Worm (Caenorhabditis elegans): Measurements from ENCODE around the gene ppk-3.

ppk-3 gene

DNA sequence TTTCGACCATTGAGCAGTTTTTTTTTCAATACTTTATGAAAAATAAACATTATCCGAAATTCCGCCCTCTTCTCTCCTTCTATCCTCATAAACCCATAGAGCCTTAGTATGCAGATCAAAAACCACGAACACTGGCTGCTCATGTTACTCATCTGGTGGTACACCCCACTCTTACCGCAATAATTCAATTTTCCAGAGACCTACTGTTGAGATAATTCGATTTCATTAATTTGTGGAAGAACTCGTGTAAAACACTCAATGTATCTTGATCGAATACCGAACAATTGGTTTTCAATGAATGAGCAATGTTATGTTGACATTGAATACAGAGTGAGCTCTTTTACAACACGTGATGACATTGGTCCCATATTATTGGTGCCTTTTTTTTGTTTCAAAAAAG, 46.0 kb upstream of the ppk-3 start:
- TF ChIP-seq unc-62 (GFP tag; optimal IDR thresholded peaks at IDR 0.05), result no peak
- TF ChIP-seq egl-27 (tag; optimal IDR thresholded peaks at IDR 0.05), result no peak
- TF ChIP-seq unc-39 (tag; optimal IDR thresholded peaks at IDR 0.05), result no peak
- no peak for TF ChIP-seq sem-4 (tag; optimal IDR thresholded peaks at IDR 0.05)
- no peak for TF ChIP-seq ztf-1 (GFP tag; conservative IDR thresholded peaks at IDR 0.05)
- TF ChIP-seq elt-1 (tag; optimal IDR thresholded peaks at IDR 0.05), result no peak
- TF ChIP-seq aly-2 (tag; optimal IDR thresholded peaks at IDR 0.05), result no peak
- no peak for TF ChIP-seq zag-1 (tag; optimal IDR thresholded peaks at IDR 0.05)
- no peak for TF ChIP-seq lsy-2 (tag; optimal IDR thresholded peaks at IDR 0.05)
- TF ChIP-seq elt-3 (tag; optimal IDR thresholded peaks at IDR 0.05), result no peak
- no peak for TF ChIP-seq nhr-21 (tag; optimal IDR thresholded peaks at IDR 0.05)
- TF ChIP-seq sma-9 (GFP tag; optimal IDR thresholded peaks at IDR 0.05), result no peak
- no peak for TF ChIP-seq sma-9 (tag; optimal IDR thresholded peaks at IDR 0.05)

DNA sequence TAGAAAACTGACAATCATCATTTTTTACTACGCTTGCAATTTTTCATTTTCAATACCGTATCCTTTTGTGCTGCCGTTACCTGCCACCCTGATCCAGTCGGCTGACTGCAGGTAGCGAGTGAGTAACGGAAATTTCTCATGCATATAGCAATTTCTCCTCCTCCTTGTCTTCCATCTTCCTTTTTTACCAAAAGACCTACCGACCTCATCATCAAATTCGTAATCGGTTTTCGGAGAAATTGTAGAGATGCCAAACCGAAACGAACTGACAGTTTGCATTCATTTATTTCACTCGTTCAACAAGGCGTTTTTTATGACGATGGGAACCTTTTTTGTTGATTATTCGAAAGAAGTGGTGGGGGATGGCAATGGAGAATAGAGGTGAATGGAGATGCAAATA, 40.8 kb upstream of the ppk-3 start:
- TF ChIP-seq nhr-77 (tag; optimal IDR thresholded peaks at IDR 0.05) (no peak), ztf-4 (tag; optimal IDR thresholded peaks at IDR 0.05) (no peak), fos-1 (tag; optimal IDR thresholded peaks at IDR 0.05) (no peak), Y55F3AM.14 (GFP tag; optimal IDR thresholded peaks at IDR 0.05) (no peak)

DNA sequence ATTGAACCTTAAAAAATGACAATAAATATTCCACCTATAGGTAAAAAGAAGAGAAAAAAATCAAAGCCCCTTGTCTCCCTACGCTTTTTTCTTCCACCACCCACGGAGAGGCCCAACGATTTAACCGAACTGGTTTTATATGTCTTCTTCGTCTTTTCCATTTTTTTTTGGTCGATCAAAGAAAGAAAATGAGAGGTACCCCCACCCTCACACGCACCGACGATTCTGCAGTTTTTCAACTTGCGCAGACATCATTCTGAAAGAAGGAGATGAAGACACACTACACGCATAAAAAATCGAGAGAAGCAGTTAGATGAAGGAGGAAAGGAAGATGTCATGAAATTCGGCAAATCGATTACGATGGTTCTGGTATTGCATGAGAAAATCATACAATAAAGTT, 38.9 kb upstream of the ppk-3 start:
- no peak for TF ChIP-seq nhr-21 (tag; optimal IDR thresholded peaks at IDR 0.05)
- TF ChIP-seq nhr-25 (tag; optimal IDR thresholded peaks at IDR 0.05), result peak; percentile 94
- no peak for TF ChIP-seq ztf-11 (tag; optimal IDR thresholded peaks at IDR 0.05)
- no peak for TF ChIP-seq mdl-1 (tag; optimal IDR thresholded peaks at IDR 0.05)
- TF ChIP-seq nhr-77 (tag; optimal IDR thresholded peaks at IDR 0.05), result no peak
- no peak for TF ChIP-seq fos-1 (tag; optimal IDR thresholded peaks at IDR 0.05)
- TF ChIP-seq nhr-6 (tag; optimal IDR thresholded peaks at IDR 0.05), result peak; percentile 10
- no peak for TF ChIP-seq snpc-4 (tag; optimal IDR thresholded peaks at IDR 0.05)
- no peak for TF ChIP-seq nhr-23 (tag; optimal IDR thresholded peaks at IDR 0.05)
- TF ChIP-seq blmp-1 (tag; optimal IDR thresholded peaks at IDR 0.05; ENCODE audit: insufficient read depth), result peak; percentile 10

DNA sequence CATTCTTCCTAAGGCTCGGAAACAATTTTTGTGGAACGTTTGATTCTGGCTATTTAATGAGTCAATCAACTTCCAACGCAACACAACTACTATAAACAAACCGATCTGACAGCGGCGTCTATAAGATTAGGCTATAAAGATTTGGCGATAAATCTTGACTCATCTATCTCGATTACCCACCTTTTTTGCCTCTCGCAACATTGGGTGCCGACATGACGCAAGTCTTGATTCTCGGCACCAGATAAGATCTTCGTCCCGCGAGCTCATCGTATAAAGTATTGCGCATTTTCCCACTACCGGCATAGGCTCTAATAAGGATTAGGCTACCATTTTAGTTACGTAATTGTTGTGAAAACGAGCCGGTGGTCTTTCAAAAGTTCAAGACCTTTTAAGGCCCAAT, 36.5 kb upstream of the ppk-3 start:
- TF ChIP-seq sma-3 (GFP tag; optimal IDR thresholded peaks at IDR 0.05) (no peak), C34F6.9 (tag; optimal IDR thresholded peaks at IDR 0.05) (no peak), nhr-23 (tag; optimal IDR thresholded peaks at IDR 0.05) (no peak), lin-39 (tag; optimal IDR thresholded peaks at IDR 0.05) (no peak), Y55F3AM.14 (GFP tag; optimal IDR thresholded peaks at IDR 0.05) (no peak), elt-1 (tag; optimal IDR thresholded peaks at IDR 0.05) (peak; percentile 74), crh-2 (tag; optimal IDR thresholded peaks at IDR 0.05) (no peak), fos-1 (tag; optimal IDR thresholded peaks at IDR 0.05) (no peak), sma-9 (GFP tag; optimal IDR thresholded peaks at IDR 0.05) (peak; percentile 15), sma-9 (tag; optimal IDR thresholded peaks at IDR 0.05) (no peak), elt-3 (tag; optimal IDR thresholded peaks at IDR 0.05) (no peak), ceh-16 (tag; optimal IDR thresholded peaks at IDR 0.05) (peak; percentile 86), nhr-25 (tag; optimal IDR thresholded peaks at IDR 0.05) (peak; percentile 26)

DNA sequence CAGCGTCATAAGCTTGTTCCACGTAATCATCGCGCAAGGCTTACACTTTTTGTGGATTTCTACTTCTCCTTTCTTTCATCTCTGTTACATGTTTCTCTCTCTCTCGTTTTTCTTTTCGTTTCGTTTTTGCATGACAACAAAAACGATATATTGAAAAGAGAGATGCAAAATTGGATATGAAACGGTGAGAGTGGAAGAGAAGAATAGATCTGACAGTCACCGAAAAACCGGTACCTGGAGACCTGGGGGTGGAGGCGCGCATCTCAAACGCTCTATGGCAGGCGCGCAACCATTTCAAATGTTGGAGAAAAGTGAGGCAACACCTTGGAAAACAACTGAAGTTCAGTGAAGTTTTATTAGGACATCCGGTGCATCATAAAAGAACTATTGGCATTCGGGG, 34.2 kb upstream of the ppk-3 start:
- TF ChIP-seq nhr-25 (tag; optimal IDR thresholded peaks at IDR 0.05) (peak; percentile 98), lsy-2 (tag; optimal IDR thresholded peaks at IDR 0.05) (peak in 1 of 2 experiments; percentile 16), blmp-1 (tag; optimal IDR thresholded peaks at IDR 0.05; ENCODE audit: insufficient read depth) (peak; percentile 91), ztf-11 (tag; optimal IDR thresholded peaks at IDR 0.05) (no peak), nhr-21 (tag; optimal IDR thresholded peaks at IDR 0.05) (peak; percentile 63), mdl-1 (tag; optimal IDR thresholded peaks at IDR 0.05) (no peak), unc-39 (tag; optimal IDR thresholded peaks at IDR 0.05) (no peak), egl-27 (tag; optimal IDR thresholded peaks at IDR 0.05) (peak; percentile 30), ZK546.5 (tag; optimal IDR thresholded peaks at IDR 0.05) (no peak), Y55F3AM.14 (GFP tag; optimal IDR thresholded peaks at IDR 0.05) (peak; percentile 76), dmd-4 (tag; optimal IDR thresholded peaks at IDR 0.05) (no peak), F13H6.1 (tag; optimal IDR thresholded peaks at IDR 0.05) (no peak), ztf-1 (GFP tag; conservative IDR thresholded peaks at IDR 0.05) (no peak), unc-55 (GFP tag; optimal IDR thresholded peaks at IDR 0.05) (no peak), aly-2 (tag; optimal IDR thresholded peaks at IDR 0.05) (no peak), sem-4 (tag; optimal IDR thresholded peaks at IDR 0.05) (peak; percentile 50), elt-1 (tag; optimal IDR thresholded peaks at IDR 0.05) (no peak), ztf-4 (tag; optimal IDR thresholded peaks at IDR 0.05) (no peak), R02D3.7 (tag; optimal IDR thresholded peaks at IDR 0.05) (no peak), nhr-12 (tag; optimal IDR thresholded peaks at IDR 0.05) (no peak), fos-1 (tag; optimal IDR thresholded peaks at IDR 0.05) (peak; percentile 31), gmeb-1 (tag; optimal IDR thresholded peaks at IDR 0.05) (no peak), lin-39 (tag; optimal IDR thresholded peaks at IDR 0.05) (no peak), nhr-6 (tag; optimal IDR thresholded peaks at IDR 0.05) (no peak), lin-13 (GFP tag; optimal IDR thresholded peaks at IDR 0.05) (no peak), elt-3 (tag; optimal IDR thresholded peaks at IDR 0.05) (no peak), nhr-237 (tag; optimal IDR thresholded peaks at IDR 0.05) (no peak), skn-1 (tag; optimal IDR thresholded peaks at IDR 0.05) (no peak), C34F6.9 (tag; optimal IDR thresholded peaks at IDR 0.05) (no peak), nhr-23 (tag; optimal IDR thresholded peaks at IDR 0.05) (no peak), nhr-11 (tag; optimal IDR thresholded peaks at IDR 0.05) (no peak), peb-1 (tag; optimal IDR thresholded peaks at IDR 0.05) (no peak), mab-5 (tag; optimal IDR thresholded peaks at IDR 0.05) (no peak), nhr-129 (tag; optimal IDR thresholded peaks at IDR 0.05) (no peak), ceh-16 (tag; optimal IDR thresholded peaks at IDR 0.05) (peak; percentile 73)

Measured in whole organism, L2 larva.